Worm (Caenorhabditis elegans): ENCODE data around the gene R11E3.1.
A peak's percentile ranks its signal among the peaks of the same experiment; 100 is the strongest.

R11E3.1 gene

DNA sequence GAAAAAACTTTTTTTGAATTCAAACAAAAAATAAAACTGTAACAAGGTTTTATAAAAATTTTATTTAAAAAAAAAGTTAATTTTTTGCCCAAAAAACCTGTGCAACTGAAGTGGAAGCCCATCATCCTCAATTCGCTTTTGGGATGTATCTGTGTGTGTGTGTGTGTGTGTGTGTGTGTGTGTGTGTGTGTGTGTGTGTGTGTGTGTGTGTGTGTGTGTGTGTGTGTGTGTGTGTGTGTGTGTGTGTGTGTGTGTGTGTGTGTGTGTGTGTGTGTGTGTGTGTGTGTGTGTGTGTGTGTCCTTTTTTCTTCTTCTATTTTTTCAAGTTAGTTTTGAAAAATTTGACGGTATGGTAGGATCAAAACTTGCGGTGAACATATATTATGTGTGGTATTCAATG lies 4.9 kb upstream of the R11E3.1 start:
- TF ChIP-seq sptf-1 (tag; optimal IDR thresholded peaks at IDR 0.05) (peak; percentile 35), cnd-1 (tag; optimal IDR thresholded peaks at IDR 0.05) (peak; percentile 60), M03D4.4 (tag; optimal IDR thresholded peaks at IDR 0.05) (peak; percentile 22)

DNA sequence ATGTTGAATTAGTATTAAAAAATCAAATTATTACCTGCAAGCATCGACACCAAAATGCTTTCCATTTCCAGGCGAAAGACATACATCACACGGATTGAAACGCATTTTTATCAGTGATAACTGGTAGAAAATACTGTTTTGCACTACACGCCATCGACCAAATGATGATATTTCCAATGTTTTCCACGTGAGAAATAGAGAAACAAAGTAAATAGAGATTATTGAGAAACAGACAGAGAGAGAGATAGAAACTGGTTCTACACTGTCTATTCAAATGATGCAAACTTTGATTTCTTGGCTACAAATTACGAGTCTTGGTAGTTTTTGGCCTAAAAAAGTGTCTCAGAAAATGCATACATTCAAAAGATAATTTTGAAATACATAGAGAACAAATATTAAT lies 1.2 kb upstream of the R11E3.1 start, which contains the start of gene nhr-104:
TSS of gene nhr-104 (minus strand) at position 361 of the 400 bp plus-strand sequence.
- TF ChIP-seq ceh-43 (GFP tag; optimal IDR thresholded peaks at IDR 0.05) (no peak), nhr-237 (tag; optimal IDR thresholded peaks at IDR 0.05) (peak; percentile 22), unc-62 (GFP tag; optimal IDR thresholded peaks at IDR 0.05) (no peak)

DNA sequence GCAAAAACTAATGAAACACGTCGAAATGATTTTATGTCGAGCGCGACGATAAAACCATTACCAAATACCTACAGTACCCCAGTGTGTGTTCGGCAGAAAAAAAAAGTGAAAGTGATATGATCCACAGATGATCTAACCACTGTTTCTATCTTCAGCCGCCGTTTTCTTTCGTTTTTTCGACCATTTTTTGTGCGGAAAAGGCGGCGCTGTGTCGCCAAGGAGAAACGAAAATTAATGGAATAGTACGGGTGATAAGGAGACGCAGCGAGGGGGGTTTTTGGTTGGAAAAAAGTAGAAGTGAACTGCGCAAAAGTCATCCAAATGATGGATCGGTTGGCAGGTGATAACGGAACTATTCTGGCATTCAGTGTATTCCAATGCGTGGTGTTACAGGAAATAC lies 5.6 kb downstream of the R11E3.1 start:
- TF ChIP-seq elt-3 (tag; optimal IDR thresholded peaks at IDR 0.05) (no peak), nhr-76 (tag; optimal IDR thresholded peaks at IDR 0.05) (no peak), lsy-2 (tag; optimal IDR thresholded peaks at IDR 0.05) (no peak), lin-13 (tag; optimal IDR thresholded peaks at IDR 0.05) (no peak), blmp-1 (tag; optimal IDR thresholded peaks at IDR 0.05) (no peak), nhr-12 (tag; optimal IDR thresholded peaks at IDR 0.05) (no peak), nhr-237 (tag; optimal IDR thresholded peaks at IDR 0.05) (no peak)

DNA sequence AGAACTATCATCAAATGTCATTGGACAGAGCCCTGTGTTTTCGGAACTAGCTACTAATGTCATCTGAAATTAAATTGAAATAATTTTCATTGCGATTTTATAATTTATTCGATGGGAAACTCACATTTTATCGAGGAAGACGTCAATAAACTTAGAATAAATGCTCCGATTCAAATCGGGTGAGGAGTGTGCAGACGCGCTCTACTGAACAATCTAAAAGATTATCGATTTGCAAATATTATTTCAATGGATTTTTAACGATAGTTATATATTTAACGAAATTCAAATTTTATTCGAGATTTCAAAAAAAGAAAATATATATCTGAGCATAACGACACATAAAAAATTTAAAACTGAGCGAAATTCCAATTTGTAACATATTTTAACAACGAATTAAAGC lies 9.6 kb downstream of the R11E3.1 start, which contains the start of gene eor-1:
TSS of gene eor-1 (minus strand) at position 65 of the 400 bp plus-strand sequence.
- TF ChIP-seq nhr-76 (tag; optimal IDR thresholded peaks at IDR 0.05), result no peak
- TF ChIP-seq ceh-39 (tag; optimal IDR thresholded peaks at IDR 0.05), result peak; percentile 89
- TF ChIP-seq unc-120 (tag; optimal IDR thresholded peaks at IDR 0.05; ENCODE audit: poor library complexity, severe bottlenecking), result no peak
- no peak for TF ChIP-seq ceh-43 (GFP tag; optimal IDR thresholded peaks at IDR 0.05)
- peak; percentile 63 for TF ChIP-seq ces-1 (GFP tag; optimal IDR thresholded peaks at IDR 0.05)
- peak; percentile 14 for TF ChIP-seq ceh-83 (GFP tag; optimal IDR thresholded peaks at IDR 0.05)
- TF ChIP-seq mls-2 (tag; optimal IDR thresholded peaks at IDR 0.05), result no peak
- TF ChIP-seq lsy-2 (tag; optimal IDR thresholded peaks at IDR 0.05), result peak; percentile 31
- TF ChIP-seq M03D4.4 (tag; optimal IDR thresholded peaks at IDR 0.05), result no peak
- no peak for TF ChIP-seq unc-39 (tag; optimal IDR thresholded peaks at IDR 0.05)
- peak; percentile 0 for TF ChIP-seq mep-1 (tag; optimal IDR thresholded peaks at IDR 0.05)
- no peak for TF ChIP-seq elt-3 (tag; optimal IDR thresholded peaks at IDR 0.05)
- TF ChIP-seq snpc-4 (tag; optimal IDR thresholded peaks at IDR 0.05), result no peak
- TF ChIP-seq ham-2 (GFP tag; optimal IDR thresholded peaks at IDR 0.05), result no peak
- no peak for TF ChIP-seq sptf-1 (tag; optimal IDR thresholded peaks at IDR 0.05)
- peak; percentile 12 for TF ChIP-seq nhr-237 (tag; optimal IDR thresholded peaks at IDR 0.05)
- TF ChIP-seq elt-1 (tag; optimal IDR thresholded peaks at IDR 0.05; ENCODE audit: borderline replicate concordance, insufficient read depth), result no peak
- TF ChIP-seq unc-62 (GFP tag; optimal IDR thresholded peaks at IDR 0.05), result no peak

DNA sequence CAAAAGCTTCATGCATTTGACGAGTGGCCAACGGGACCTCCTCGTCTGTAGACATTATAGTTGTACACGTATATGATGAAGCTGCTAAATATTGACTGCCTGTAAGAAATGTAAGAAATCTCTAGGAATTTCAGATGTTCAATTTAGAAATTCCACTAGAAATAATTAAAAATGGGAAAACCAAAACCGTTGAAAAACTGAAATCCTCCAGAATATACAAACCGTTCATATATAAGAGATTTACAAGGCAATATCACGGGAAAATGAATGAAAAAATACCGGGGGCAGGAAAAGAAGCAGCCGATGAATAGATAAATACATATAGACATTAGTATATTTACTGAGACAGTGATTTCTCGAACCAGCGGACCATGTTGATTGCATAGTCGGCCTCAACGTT lies 12.9 kb downstream of the R11E3.1 start, which contains the start of gene dpf-7:
TSS of gene dpf-7 (minus strand) at position 101 of the 400 bp plus-strand sequence.
- TF ChIP-seq elt-3 (tag; optimal IDR thresholded peaks at IDR 0.05) (no peak), bed-3 (GFP tag; optimal IDR thresholded peaks at IDR 0.05) (no peak), M03D4.4 (tag; optimal IDR thresholded peaks at IDR 0.05) (no peak), cnd-1 (tag; optimal IDR thresholded peaks at IDR 0.05) (no peak), unc-120 (tag; optimal IDR thresholded peaks at IDR 0.05; ENCODE audit: poor library complexity, severe bottlenecking) (no peak), nhr-2 (tag; optimal IDR thresholded peaks at IDR 0.05) (no peak), pha-4 (tag; optimal IDR thresholded peaks at IDR 0.05) (no peak), hlh-1 (tag; optimal IDR thresholded peaks at IDR 0.05) (no peak), ceh-39 (tag; optimal IDR thresholded peaks at IDR 0.05) (no peak), unc-39 (tag; optimal IDR thresholded peaks at IDR 0.05) (no peak)

DNA sequence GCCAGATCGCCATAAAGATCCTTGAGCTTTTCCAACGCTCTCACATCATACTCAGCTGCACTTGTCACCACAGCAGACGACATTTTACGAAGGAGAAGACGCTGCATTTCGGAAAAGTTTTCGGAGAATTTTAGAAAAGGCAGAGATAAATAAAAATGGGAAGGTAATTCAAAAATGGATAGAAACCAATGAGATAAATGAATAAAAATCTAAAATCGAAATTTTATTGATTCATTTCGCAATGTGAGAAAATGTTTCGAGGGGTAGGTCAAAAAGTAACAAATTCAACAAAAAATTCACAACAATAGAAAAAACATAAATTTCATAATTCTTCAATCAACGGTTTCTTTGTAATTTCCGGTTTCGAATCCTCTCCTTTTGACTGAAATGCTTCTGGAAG lies 16.9 kb downstream of the R11E3.1 start, which contains the start of gene dpf-5:
TSS of gene dpf-5 (minus strand) at position 101 of the 400 bp plus-strand sequence.
- TF ChIP-seq bed-3 (GFP tag; optimal IDR thresholded peaks at IDR 0.05) (no peak), nhr-12 (tag; optimal IDR thresholded peaks at IDR 0.05) (no peak), ceh-83 (GFP tag; optimal IDR thresholded peaks at IDR 0.05) (no peak), hlh-1 (tag; optimal IDR thresholded peaks at IDR 0.05) (no peak), unc-120 (tag; optimal IDR thresholded peaks at IDR 0.05; ENCODE audit: poor library complexity, severe bottlenecking) (no peak), nhr-76 (tag; optimal IDR thresholded peaks at IDR 0.05) (no peak), sem-2 (GFP tag; optimal IDR thresholded peaks at IDR 0.05) (no peak), flh-1 (GFP tag; optimal IDR thresholded peaks at IDR 0.05) (no peak)

Data from whole organism, mixed stage, embryonic.